Worm (Caenorhabditis elegans) whole organism, L4 larva: ENCODE measurements around the gene aagr-2.

Source experiments
- F10B5.3 ChIP-seq: sonication (generic microtip); optimal IDR thresholded peaks from 2 replicates; lab custom pipeline; 2016; ENCODE audit warnings: mild to moderate bottlenecking, missing genetic modification characterization, missing compliant biosample characterization
- F26F4.8 ChIP-seq: fragments of 200-800 bp; sonication (Bioruptor generic); conservative IDR thresholded peaks from 2 replicates; pipeline ENCODE4 v1.3.6; 2022; ENCODE audit warnings: missing genetic modification characterization, missing compliant biosample characterization
- F49E8.2 ChIP-seq: sonication (generic microtip); optimal IDR thresholded peaks from 2 replicates; lab custom pipeline; 2016; ENCODE audit warnings: missing compliant biosample characterization, mild to moderate bottlenecking, missing genetic modification characterization, borderline replicate concordance
- T20F7.1 ChIP-seq: fragments of 200-800 bp; sonication (Bioruptor generic); optimal IDR thresholded peaks from 2 replicates; lab custom pipeline; 2018; ENCODE audit warnings: mild to moderate bottlenecking, missing genetic modification characterization, missing compliant biosample characterization
- Y105C5A.15 ChIP-seq: fragments of 200-800 bp; sonication (Bioruptor generic); IDR thresholded peaks from 2 replicates; pipeline ENCODE4 v1.3.6; 2022; ENCODE audit warnings: missing genetic modification characterization, missing compliant biosample characterization
- Y75B8A.6 ChIP-seq: fragments of 200-800 bp; sonication (Bioruptor generic); IDR thresholded peaks from 2 replicates; pipeline ENCODE4 v1.3.6; 2022; ENCODE audit warnings: missing genetic modification reagents, missing genetic modification characterization, missing compliant biosample characterization
- ZK337.2 ChIP-seq: fragments of 200-800 bp; sonication (Bioruptor generic); IDR thresholded peaks from 2 replicates; pipeline ENCODE4 v1.3.6; 2022; ENCODE audit warnings: missing genetic modification reagents, missing genetic modification characterization, missing compliant biosample characterization
- aha-1 ChIP-seq: fragments of 150-350 bp; peaks from one replicate; lab custom pipeline; 2014; ENCODE audit warnings: missing biosample characterization, missing genetic modification characterization
- aly-2 ChIP-seq: sonication (generic microtip); optimal IDR thresholded peaks from 2 replicates; lab custom pipeline; 2018; ENCODE audit warnings: missing biosample characterization, missing genetic modification characterization
- ceh-44 ChIP-seq: fragments of 200-800 bp; sonication (Bioruptor generic); IDR thresholded peaks from 2 replicates; pipeline ENCODE4 v1.3.6; 2022; ENCODE audit warnings: missing genetic modification reagents, missing genetic modification characterization, missing compliant biosample characterization
- daf-12 ChIP-seq: fragments of 150-350 bp; optimal IDR thresholded peaks from 2 replicates; lab custom pipeline; 2014; ENCODE audit warnings: missing biosample characterization, missing genetic modification reagents, missing genetic modification characterization
- daf-16 ChIP-seq, 3 experiments: sonication (generic microtip); optimal IDR thresholded peaks; 2 replicates each; lab custom pipeline; 2016 to 2017; ENCODE audit warnings: missing genetic modification characterization in 3 of 3, missing genetic modification reagents in 3 of 3, mild to moderate bottlenecking in 2 of 3, missing compliant biosample characterization in 2 of 3, missing biosample characterization in 1 of 3, moderate library complexity in 1 of 3
- daf-19 ChIP-seq: fragments of 200-800 bp; sonication (Bioruptor generic); conservative IDR thresholded peaks from 2 replicates; pipeline ENCODE4 v1.3.6; 2022; ENCODE audit warnings: missing genetic modification characterization, missing compliant biosample characterization
- dmd-6 ChIP-seq: fragments of 200-800 bp; sonication (Bioruptor generic); IDR thresholded peaks from 2 replicates; pipeline ENCODE4 v1.3.6; 2022; ENCODE audit warnings: missing genetic modification reagents, missing genetic modification characterization, missing compliant biosample characterization
- dmd-8 ChIP-seq: fragments of 200-800 bp; sonication (Bioruptor generic); IDR thresholded peaks from 2 replicates; pipeline ENCODE4 v1.3.6; 2022; ENCODE audit warnings: missing genetic modification characterization, missing compliant biosample characterization
- dmd-9 ChIP-seq: fragments of 200-800 bp; sonication (Bioruptor generic); IDR thresholded peaks from 2 replicates; pipeline ENCODE4 v1.3.6; 2022; ENCODE audit warnings: missing genetic modification reagents, missing genetic modification characterization, missing compliant biosample characterization
- dpl-1 ChIP-seq: fragments of 150-350 bp; optimal IDR thresholded peaks from 2 replicates; lab custom pipeline; 2014; ENCODE audit warnings: missing biosample characterization, missing genetic modification reagents, missing genetic modification characterization
- dve-1 ChIP-seq: sonication (generic microtip); optimal IDR thresholded peaks from 2 replicates; lab custom pipeline; 2017; ENCODE audit warnings: antibody characterized with exemption, mild to moderate bottlenecking, missing genetic modification characterization, missing compliant biosample characterization; ENCODE audit not compliant: insufficient read depth
- egl-27 ChIP-seq: sonication (generic microtip); optimal IDR thresholded peaks from 3 replicates; lab custom pipeline; 2017; ENCODE audit warnings: missing biosample characterization, missing genetic modification reagents, missing genetic modification characterization
- egl-43 ChIP-seq: fragments of 200-800 bp; sonication (Bioruptor generic); IDR thresholded peaks from 2 replicates; pipeline ENCODE4 v1.3.6; 2022; ENCODE audit warnings: missing genetic modification reagents, missing genetic modification characterization, missing compliant biosample characterization
- fkh-10 ChIP-seq: fragments of 150-350 bp; optimal IDR thresholded peaks from 2 replicates; lab custom pipeline; 2014; ENCODE audit warnings: missing biosample characterization, missing genetic modification reagents, missing genetic modification characterization
- hif-1 ChIP-seq, 2 experiments: sonication (generic microtip); optimal IDR thresholded peaks; 2 replicates each; lab custom pipeline; 2016 to 2017; ENCODE audit warnings: missing compliant biosample characterization in 2 of 2, missing genetic modification characterization in 2 of 2, missing genetic modification reagents in 2 of 2, missing genotype in 2 of 2, mild to moderate bottlenecking in 1 of 2
- hlh-30 ChIP-seq: sonication (generic microtip); optimal IDR thresholded peaks from 2 replicates; lab custom pipeline; 2017; ENCODE audit warnings: antibody characterized with exemption, mild to moderate bottlenecking, missing genetic modification characterization, missing compliant biosample characterization; ENCODE audit not compliant: insufficient read depth
- hmg-1.1 ChIP-seq: fragments of 200-800 bp; sonication (Bioruptor generic); IDR thresholded peaks from 2 replicates; pipeline ENCODE4 v1.3.6; 2022; ENCODE audit warnings: missing genetic modification reagents, missing genetic modification characterization, missing compliant biosample characterization
- lim-7 ChIP-seq: fragments of 200-800 bp; sonication (Bioruptor generic); IDR thresholded peaks from 2 replicates; pipeline ENCODE4 v1.3.6; 2022; ENCODE audit warnings: missing genetic modification characterization, missing compliant biosample characterization
- lin-15B ChIP-seq: fragments of 150-350 bp; sonication (generic microtip); optimal IDR thresholded peaks from 3 replicates; lab custom pipeline; 2014; ENCODE audit warnings: missing biosample characterization, missing genetic modification characterization
- lin-29 ChIP-seq: fragments of 200-800 bp; sonication (Bioruptor generic); IDR thresholded peaks from 2 replicates; pipeline ENCODE4 v1.3.6; 2022; ENCODE audit warnings: missing genetic modification reagents, missing genetic modification characterization, missing compliant biosample characterization
- lin-38 ChIP-seq: fragments of 200-800 bp; sonication (Bioruptor generic); IDR thresholded peaks from 2 replicates; pipeline ENCODE4 v1.3.6; 2022; ENCODE audit warnings: missing genetic modification reagents, missing genetic modification characterization, missing compliant biosample characterization
- lir-3 ChIP-seq: sonication (generic microtip); optimal IDR thresholded peaks from 2 replicates; lab custom pipeline; 2016; ENCODE audit warnings: mild to moderate bottlenecking, missing genetic modification characterization, missing compliant biosample characterization
- mdl-1 ChIP-seq, 2 experiments: fragments of 150-350 bp in 1 of 2; sonication (generic microtip) in 1 of 2; optimal IDR thresholded peaks; 2 replicates each; lab custom pipeline; 2014 to 2017; ENCODE audit warnings: missing biosample characterization in 2 of 2, missing genetic modification characterization in 2 of 2
- mdt-29 ChIP-seq: fragments of 200-800 bp; sonication (Bioruptor generic); IDR thresholded peaks from 2 replicates; pipeline ENCODE4 v1.3.6; 2022; ENCODE audit warnings: missing genetic modification reagents, missing genetic modification characterization, missing compliant biosample characterization
- mep-1 ChIP-seq: fragments of 150-350 bp; sonication (generic microtip); optimal IDR thresholded peaks from 3 replicates; lab custom pipeline; 2014; ENCODE audit warnings: missing biosample characterization, missing genetic modification characterization
- mes-2 ChIP-seq: sonication (generic microtip); optimal IDR thresholded peaks from 2 replicates; lab custom pipeline; 2016; ENCODE audit warnings: missing genotype, mild to moderate bottlenecking, missing genetic modification characterization, missing compliant biosample characterization; ENCODE audit not compliant: poor library complexity, severe bottlenecking
- nhr-237 ChIP-seq: sonication (generic microtip); optimal IDR thresholded peaks from 2 replicates; lab custom pipeline; 2017; ENCODE audit warnings: missing biosample characterization, missing genetic modification characterization
- nhr-25 ChIP-seq: sonication (generic microtip); optimal IDR thresholded peaks from 2 replicates; lab custom pipeline; 2017; ENCODE audit warnings: missing genetic modification characterization, mild to moderate bottlenecking, missing compliant biosample characterization, antibody characterized with exemption, moderate library complexity, borderline replicate concordance; ENCODE audit not compliant: insufficient read depth
- nhr-42 ChIP-seq: fragments of 200-800 bp; sonication (Bioruptor generic); IDR thresholded peaks from 2 replicates; pipeline ENCODE4 v1.3.6; 2022; ENCODE audit warnings: missing genetic modification characterization, missing compliant biosample characterization
- nhr-48 ChIP-seq: sonication (generic microtip); optimal IDR thresholded peaks from 2 replicates; lab custom pipeline; 2016; ENCODE audit warnings: mild to moderate bottlenecking, missing genetic modification characterization, missing compliant biosample characterization
- nhr-77 ChIP-seq: fragments of 150-350 bp; optimal IDR thresholded peaks from 2 replicates; lab custom pipeline; 2014; ENCODE audit warnings: missing biosample characterization, missing genetic modification characterization
- pha-4 ChIP-seq, 2 experiments: fragments of 150-350 bp in 1 of 2; fragments of 200-800 bp in 1 of 2; sonication (Bioruptor generic) in 1 of 2; IDR thresholded peaks in 1 of 2; optimal IDR thresholded peaks in 1 of 2; 2 replicates each; pipeline versions ENCODE4 v1.3.6 to Lab custom; 2014 to 2022; ENCODE audit warnings: missing genetic modification characterization in 2 of 2, missing genetic modification reagents in 2 of 2, missing biosample characterization in 1 of 2, missing compliant biosample characterization in 1 of 2
- saeg-2 ChIP-seq: fragments of 200-800 bp; sonication (Bioruptor generic); IDR thresholded peaks from 2 replicates; pipeline ENCODE4 v1.3.6; 2022; ENCODE audit warnings: missing genetic modification reagents, missing genetic modification characterization, missing compliant biosample characterization
- snpc-1.2 ChIP-seq: fragments of 200-800 bp; sonication (Bioruptor generic); IDR thresholded peaks from 2 replicates; pipeline ENCODE4 v1.3.6; 2022; ENCODE audit warnings: missing genetic modification reagents, missing genetic modification characterization, missing compliant biosample characterization
- spr-1 ChIP-seq: sonication (generic microtip); optimal IDR thresholded peaks from 2 replicates; lab custom pipeline; 2016; ENCODE audit warnings: mild to moderate bottlenecking, missing genetic modification characterization, missing compliant biosample characterization
- spr-3 ChIP-seq: fragments of 200-800 bp; sonication (Bioruptor generic); optimal IDR thresholded peaks from 2 replicates; lab custom pipeline; 2018; ENCODE audit warnings: mild to moderate bottlenecking, missing genetic modification characterization, missing compliant biosample characterization
- tag-97 ChIP-seq: fragments of 200-800 bp; sonication (Bioruptor generic); IDR thresholded peaks from 2 replicates; pipeline ENCODE4 v1.3.6; 2022; ENCODE audit warnings: missing genetic modification characterization, missing compliant biosample characterization
- unc-39 ChIP-seq: sonication (generic microtip); optimal IDR thresholded peaks from 2 replicates; lab custom pipeline; 2017; ENCODE audit warnings: missing biosample characterization, missing genetic modification characterization
- unc-62 ChIP-seq, 3 experiments: fragments of 150-350 bp in 1 of 3; sonication (generic microtip); optimal IDR thresholded peaks in 2 of 3; peaks in 1 of 3; 1 replicate in 1 of 3; 2 replicates in 2 of 3; lab custom pipeline; 2014 to 2017; ENCODE audit warnings: missing biosample characterization in 3 of 3, missing genetic modification characterization in 3 of 3, missing genetic modification reagents in 3 of 3, missing genotype in 1 of 3
- vab-7 ChIP-seq: fragments of 200-800 bp; sonication (Bioruptor generic); IDR thresholded peaks from 2 replicates; pipeline ENCODE4 v1.3.6; 2022; ENCODE audit warnings: missing genetic modification reagents, missing genetic modification characterization, missing compliant biosample characterization
- zfp-3 ChIP-seq: fragments of 200-800 bp; sonication (Bioruptor generic); conservative IDR thresholded peaks from 2 replicates; pipeline ENCODE4 v1.3.6; 2022; ENCODE audit warnings: missing genetic modification reagents, missing genetic modification characterization, missing compliant biosample characterization

The aagr-2 gene

DNA sequence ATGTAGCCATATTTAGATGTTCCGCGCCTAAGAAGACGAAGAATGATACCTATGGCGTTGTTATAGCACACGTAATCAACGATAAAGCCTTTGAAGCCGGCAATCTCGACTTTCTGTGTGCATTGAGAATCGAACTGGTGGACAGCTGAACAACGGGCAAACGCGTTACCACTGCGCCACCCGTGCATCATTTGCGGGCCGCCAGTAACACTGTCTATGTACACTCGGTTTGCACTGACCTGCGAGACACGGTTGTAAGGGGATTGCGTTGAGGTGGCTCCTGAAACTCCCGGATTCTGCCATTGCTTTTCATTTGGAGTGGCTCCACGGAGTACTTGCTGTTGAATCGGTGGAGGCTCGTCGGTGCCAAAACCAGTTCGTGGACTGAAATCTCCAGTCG, 17.3 kb upstream of the aagr-2 start (continued):
- TF ChIP-seq ZK337.2 (GFP tag; lab: Robert Waterston, UW): no peak
- TF ChIP-seq unc-39 (tag; lab: Kevin White, UChicago): no peak
- TF ChIP-seq lin-38 (GFP tag; lab: Robert Waterston, UW): peak; percentile 76
- TF ChIP-seq mep-1 (tag; lab: Kevin White, UChicago): peak; percentile 27
- peak; percentile 82 for TF ChIP-seq zfp-3 (GFP tag; lab: Robert Waterston, UW)
- peak; percentile 75 for TF ChIP-seq nhr-42 (GFP tag; lab: Robert Waterston, UW)
- TF ChIP-seq fkh-10 (GFP tag; lab: Kevin White, UChicago): no peak
- TF ChIP-seq vab-7: peak; percentile 69
- TF ChIP-seq mes-2: peak; percentile 79
- peak; percentile 71 for TF ChIP-seq daf-19
- TF ChIP-seq lin-15B (tag; lab: Kevin White, UChicago): no peak
- TF ChIP-seq daf-12 (tag; lab: Kevin White, UChicago): no peak
- TF ChIP-seq unc-62 (GFP tag; optimal IDR thresholded peaks at IDR 0.05 in 1 of 2; lab: Kevin White, UChicago): no peak
- TF ChIP-seq unc-62 (tag; optimal IDR thresholded peaks at IDR 0.05; lab: Kevin White, UChicago): no peak
- TF ChIP-seq lim-7: peak; percentile 74
- no peak for TF ChIP-seq lir-3
- TF ChIP-seq pha-4 (GFP tag; IDR thresholded peaks at IDR 0.05; lab: Robert Waterston, UW): peak; percentile 81
- TF ChIP-seq pha-4 (tag; optimal IDR thresholded peaks at IDR 0.05; lab: Kevin White, UChicago): no peak
- no peak for TF ChIP-seq nhr-237 (tag; lab: Kevin White, UChicago)
- peak; percentile 54 for TF ChIP-seq F49E8.2 (tag; lab: Kevin White, UChicago)
- TF ChIP-seq F26F4.8 (GFP tag; lab: Robert Waterston, UW): no peak; the same call in 1 of the 2 replicates
- TF ChIP-seq dmd-9 (GFP tag; lab: Robert Waterston, UW): peak; percentile 72; the same call in 1 of the 2 replicates
- 0 out of 2 replicates have a peak, but pooled peaks have one; percentile 10 for TF ChIP-seq Y105C5A.15 (GFP tag; lab: Robert Waterston, UW)
- no peak for TF ChIP-seq lin-29 (GFP tag; lab: Robert Waterston, UW)
- peak; percentile 58; the same call in 1 of the 2 replicates for TF ChIP-seq mdt-29 (GFP tag; lab: Robert Waterston, UW)
- no peak for TF ChIP-seq F10B5.3 (tag; lab: Kevin White, UChicago)
- TF ChIP-seq hlh-30: peak; percentile 37
- peak; percentile 59 for TF ChIP-seq spr-1 (tag; lab: Kevin White, UChicago)
- no peak for TF ChIP-seq mdl-1 (tag; optimal IDR thresholded peaks at IDR 0.05; lab: Kevin White, UChicago)
- peak; percentile 47 for TF ChIP-seq dmd-6 (GFP tag; lab: Robert Waterston, UW)
- no peak for TF ChIP-seq nhr-48 (tag; lab: Kevin White, UChicago)
- TF ChIP-seq egl-27 (tag; lab: Kevin White, UChicago): no peak
- peak; percentile 82 for TF ChIP-seq egl-43
- TF ChIP-seq dmd-8 (GFP tag; lab: Robert Waterston, UW): peak; percentile 84
- peak; percentile 36 for TF ChIP-seq spr-3 (GFP tag; lab: Kevin White, UChicago)
- peak; percentile 39 for TF ChIP-seq T20F7.1 (GFP tag; lab: Kevin White, UChicago)
- peak; percentile 53 for TF ChIP-seq aly-2 (tag; lab: Kevin White, UChicago)
- no peak for TF ChIP-seq tag-97 (GFP tag; lab: Robert Waterston, UW)
- TF ChIP-seq nhr-25 (tag; lab: Kevin White, UChicago): peak; percentile 57
- TF ChIP-seq hmg-1.1 (GFP tag; lab: Robert Waterston, UW): peak; percentile 65
- peak; percentile 74; the same call in 1 of the 2 replicates for TF ChIP-seq Y75B8A.6 (GFP tag; lab: Robert Waterston, UW)
- peak; percentile 23 for TF ChIP-seq dve-1 (tag; lab: Kevin White, UChicago)
- no peak for TF ChIP-seq nhr-77
- no peak for TF ChIP-seq ceh-44
- peak; percentile 4 to 31 for TF ChIP-seq daf-16 (GFP tag; optimal IDR thresholded peaks at IDR 0.05; lab: Kevin White, UChicago)
- TF ChIP-seq daf-16 (tag; optimal IDR thresholded peaks at IDR 0.05; lab: Kevin White, UChicago): peak; percentile 37
- TF ChIP-seq dpl-1: no peak
- TF ChIP-seq saeg-2 (GFP tag; lab: Robert Waterston, UW): 0 out of 2 replicates have a peak, but pooled peaks have one; percentile 77
- TF ChIP-seq aha-1 (tag; lab: Kevin White, UChicago): peak; percentile 51
- peak in 1 of 2 experiments; percentile 32 for TF ChIP-seq hif-1 (tag; optimal IDR thresholded peaks at IDR 0.05; lab: Kevin White, UChicago)
- TF ChIP-seq snpc-1.2 (GFP tag; lab: Robert Waterston, UW): no peak
